Worm (Caenorhabditis elegans): ENCODE results near the gene srsx-24.

The srsx-24 gene

DNA sequence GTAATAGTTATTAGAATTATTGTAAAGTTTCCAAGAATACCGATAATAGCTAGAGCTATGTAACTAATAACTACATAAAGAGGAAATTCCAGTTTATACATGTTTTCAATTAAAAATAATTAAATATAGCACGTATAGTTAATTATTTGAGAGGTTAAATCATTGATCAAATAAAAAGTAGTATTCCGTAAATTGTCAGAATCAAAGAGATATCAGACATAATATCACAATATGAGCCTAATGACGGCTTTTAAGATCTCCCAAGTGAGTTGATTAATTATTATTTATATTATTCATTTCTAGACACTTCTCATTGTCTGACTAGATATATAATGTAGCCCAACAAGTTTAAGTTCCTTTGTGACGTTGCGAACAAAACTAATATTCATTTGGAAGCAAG, at the start of gene srsx-24:
Gene srsx-24, minus strand, starts transcription at position 101 of the 400 bp plus-strand sequence.
- no peak for TF ChIP-seq sem-2 (GFP tag; optimal IDR thresholded peaks at IDR 0.05)
- no peak for TF ChIP-seq snpc-4 (tag; optimal IDR thresholded peaks at IDR 0.05)
- TF ChIP-seq zip-8 (tag; optimal IDR thresholded peaks at IDR 0.05) = no peak

DNA sequence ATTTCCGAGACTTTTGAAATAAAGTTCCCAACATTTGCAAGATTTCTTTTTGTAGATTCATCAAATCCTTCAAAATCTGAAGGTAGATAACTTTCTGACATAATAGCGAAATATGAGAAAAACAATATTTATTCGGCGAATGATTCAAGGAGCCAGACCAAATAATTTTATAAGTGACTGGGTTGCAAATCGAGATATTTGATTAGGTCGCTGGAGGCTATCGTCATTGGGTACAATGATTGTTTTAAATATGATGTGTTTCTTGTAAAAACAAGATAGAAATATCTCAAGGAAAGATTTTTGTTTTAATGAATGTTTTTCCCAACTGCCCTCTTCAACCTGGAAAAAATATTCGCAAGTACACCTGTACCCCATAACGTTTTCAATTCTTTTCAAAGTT, 49.6 kb upstream of the srsx-24 start, which contains the start of gene srw-69:
Gene srw-69, minus strand, starts transcription at position 101 of the 400 bp plus-strand sequence.
- no peak for TF ChIP-seq zip-8 (tag; optimal IDR thresholded peaks at IDR 0.05)
- no peak for TF ChIP-seq lin-32 (GFP tag; optimal IDR thresholded peaks at IDR 0.05)
- TF ChIP-seq ztf-11 (tag; optimal IDR thresholded peaks at IDR 0.05) = no peak
- no peak for TF ChIP-seq flh-1 (GFP tag; optimal IDR thresholded peaks at IDR 0.05)
- no peak for TF ChIP-seq cnd-1 (tag; optimal IDR thresholded peaks at IDR 0.05)
- no peak for TF ChIP-seq nhr-28 (tag; optimal IDR thresholded peaks at IDR 0.05)
- TF ChIP-seq pha-4 (tag; optimal IDR thresholded peaks at IDR 0.05) = no peak
- no peak for TF ChIP-seq drap-1 (GFP tag; optimal IDR thresholded peaks at IDR 0.05)
- TF ChIP-seq tbx-8 (GFP tag; optimal IDR thresholded peaks at IDR 0.05) = no peak
- no peak for TF ChIP-seq hlh-1 (tag; optimal IDR thresholded peaks at IDR 0.05)
- TF ChIP-seq ceh-43 (GFP tag; optimal IDR thresholded peaks at IDR 0.05) = no peak
- no peak for TF ChIP-seq ces-1 (GFP tag; optimal IDR thresholded peaks at IDR 0.05)
- TF ChIP-seq unc-39 (tag; optimal IDR thresholded peaks at IDR 0.05) = no peak
- TF ChIP-seq nhr-2 (tag; optimal IDR thresholded peaks at IDR 0.05) = no peak

DNA sequence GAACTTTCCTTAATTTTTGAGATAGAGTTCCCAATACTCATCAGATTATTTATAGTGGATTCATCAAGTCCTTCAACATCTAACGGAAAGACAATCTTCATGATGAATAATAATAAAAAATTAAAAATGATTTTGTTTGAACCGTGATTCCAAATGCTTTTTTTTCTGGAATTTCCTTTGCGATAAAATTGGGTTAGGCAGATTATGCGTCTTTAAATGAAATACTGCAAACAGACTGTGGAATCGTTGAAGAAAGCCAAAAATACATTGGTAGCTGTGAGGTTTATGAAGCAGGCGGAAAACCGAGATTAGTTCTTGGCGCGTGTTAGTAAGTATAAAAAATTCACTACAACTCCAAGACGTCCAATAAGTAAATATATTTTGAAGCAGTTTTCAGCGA, 47.3 kb upstream of the srsx-24 start, which contains the start of gene srw-68:
Gene srw-68, minus strand, starts transcription at position 101 of the 400 bp plus-strand sequence.
- no peak for TF ChIP-seq elt-3 (tag; optimal IDR thresholded peaks at IDR 0.05)
- TF ChIP-seq ceh-83 (GFP tag; optimal IDR thresholded peaks at IDR 0.05) = no peak
- no peak for TF ChIP-seq tbx-8 (GFP tag; optimal IDR thresholded peaks at IDR 0.05)
- no peak for TF ChIP-seq lsy-2 (tag; optimal IDR thresholded peaks at IDR 0.05)
- TF ChIP-seq nhr-2 (tag; optimal IDR thresholded peaks at IDR 0.05) = no peak
- TF ChIP-seq sptf-1 (tag; optimal IDR thresholded peaks at IDR 0.05) = no peak

DNA sequence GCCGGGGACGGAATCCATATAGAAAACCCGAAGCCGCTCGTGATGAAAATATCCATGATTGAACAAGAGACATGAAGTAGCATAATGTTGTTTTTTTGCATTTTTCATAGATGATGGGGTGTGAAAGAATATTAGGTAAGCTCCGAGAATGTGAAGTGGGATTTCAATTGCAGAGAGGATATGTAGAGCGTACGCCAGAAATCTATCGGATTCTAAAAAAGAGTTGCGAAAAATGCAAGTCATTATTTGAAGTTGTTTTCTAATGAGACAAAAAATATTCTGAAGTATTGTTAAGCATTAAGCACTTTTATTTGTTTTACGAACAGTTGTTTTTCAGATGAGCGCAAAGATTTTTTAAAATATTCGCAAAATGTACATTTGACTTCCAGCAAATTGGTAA, 45.1 kb upstream of the srsx-24 start, which contains the start of gene F18E3.10:
Gene F18E3.10, minus strand, starts transcription at position 101 of the 400 bp plus-strand sequence.
- TF ChIP-seq unc-62 (GFP tag; optimal IDR thresholded peaks at IDR 0.05) (no peak), tbx-8 (GFP tag; optimal IDR thresholded peaks at IDR 0.05) (no peak), pha-4 (tag; optimal IDR thresholded peaks at IDR 0.05) (no peak), nhr-237 (tag; optimal IDR thresholded peaks at IDR 0.05) (no peak), blmp-1 (tag; optimal IDR thresholded peaks at IDR 0.05) (no peak), flh-1 (GFP tag; optimal IDR thresholded peaks at IDR 0.05) (no peak), mab-5 (tag; optimal IDR thresholded peaks at IDR 0.05) (no peak), lin-32 (GFP tag; optimal IDR thresholded peaks at IDR 0.05) (no peak), sem-2 (GFP tag; optimal IDR thresholded peaks at IDR 0.05) (no peak), lsy-2 (tag; optimal IDR thresholded peaks at IDR 0.05) (no peak), nhr-12 (tag; optimal IDR thresholded peaks at IDR 0.05) (no peak), sptf-1 (tag; optimal IDR thresholded peaks at IDR 0.05) (no peak), M03D4.4 (tag; optimal IDR thresholded peaks at IDR 0.05) (no peak)

DNA sequence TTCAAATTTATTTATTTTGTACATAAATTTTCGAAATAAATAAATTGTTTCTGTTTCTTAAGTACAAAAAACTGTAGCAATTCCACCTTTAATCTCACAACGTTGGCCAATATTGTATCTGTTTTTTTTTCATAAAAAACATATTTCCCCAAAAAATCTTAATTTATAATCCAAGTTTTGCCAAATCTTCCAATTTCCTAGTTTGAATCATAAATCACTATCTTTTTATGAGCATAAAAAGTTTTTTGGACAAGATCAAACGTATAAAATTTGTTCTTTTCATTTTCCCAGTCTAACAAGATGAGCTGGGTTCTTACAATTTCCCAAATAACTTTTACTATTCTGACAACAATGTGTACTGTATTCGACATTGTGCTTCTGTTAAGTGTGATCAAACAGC, 40.9 kb upstream of the srsx-24 start, which contains the start of gene srxa-4:
Gene srxa-4, plus strand, starts transcription at position 301 of the 400 bp plus-strand sequence.
- no peak for TF ChIP-seq ces-1 (GFP tag; optimal IDR thresholded peaks at IDR 0.05)
- TF ChIP-seq bed-3 (GFP tag; optimal IDR thresholded peaks at IDR 0.05) = no peak
- no peak for TF ChIP-seq ceh-43 (GFP tag; optimal IDR thresholded peaks at IDR 0.05)
- TF ChIP-seq hlh-1 (tag; optimal IDR thresholded peaks at IDR 0.05) = no peak

DNA sequence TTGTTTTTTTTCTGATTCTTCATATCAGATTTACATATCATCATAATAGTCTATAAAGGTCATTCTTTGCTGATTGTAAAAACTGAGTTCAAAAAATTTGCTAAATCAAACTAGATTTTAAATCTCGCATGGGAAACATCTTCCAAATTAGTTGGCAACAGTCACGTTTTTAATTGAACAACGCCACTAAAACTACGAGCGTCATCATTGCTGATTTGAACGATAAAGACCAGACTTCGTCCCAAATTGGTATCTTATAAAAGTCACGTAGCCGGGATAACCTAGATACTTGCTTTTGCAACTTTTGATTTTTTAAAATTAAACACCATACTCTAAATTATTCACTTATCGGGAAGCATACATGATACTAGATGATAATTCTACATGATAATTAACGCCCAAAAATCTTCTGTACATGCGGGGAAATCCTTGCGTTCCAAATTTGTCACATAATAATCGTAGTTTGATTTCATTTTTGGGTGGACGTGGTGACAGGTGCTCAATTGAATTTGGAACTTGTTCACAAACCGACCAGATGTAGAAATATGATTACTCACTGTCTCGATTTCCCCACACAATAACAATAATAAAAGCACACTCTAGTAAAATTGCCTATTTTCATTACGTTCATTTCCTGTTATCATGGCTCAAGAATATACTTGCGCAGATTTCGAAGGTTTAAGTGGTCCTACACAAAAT, 37.9 kb upstream of the srsx-24 start, which contains the start of gene srw-67:
Gene srw-67, plus strand, starts transcription at position 643 of the 699 bp plus-strand sequence.
- no peak for TF ChIP-seq snpc-4 (tag; optimal IDR thresholded peaks at IDR 0.05)
- no peak for TF ChIP-seq nhr-76 (tag; optimal IDR thresholded peaks at IDR 0.05)
- TF ChIP-seq bed-3 (GFP tag; optimal IDR thresholded peaks at IDR 0.05) = no peak
- no peak for TF ChIP-seq unc-39 (tag; optimal IDR thresholded peaks at IDR 0.05)
- TF ChIP-seq drap-1 (GFP tag; optimal IDR thresholded peaks at IDR 0.05) = no peak
